Fruit fly (Drosophila melanogaster) whole organism, embryonic: ENCODE data around the gene Ubc4.
A peak's percentile ranks its signal among the peaks of the same experiment; 100 is the strongest.

ENCODE experiments used
- Atf6 ChIP-seq: fragments of 200-800 bp; sonication (Bioruptor generic); IDR thresholded peaks from 2 replicates; pipeline ENCODE4 v1.3.6; 2022; ENCODE audit warnings: missing biosample characterization, missing genetic modification characterization
- CG10654 ChIP-seq: fragments of 200-800 bp; sonication (Bioruptor generic); optimal IDR thresholded peaks from 2 replicates; lab custom pipeline; 2016; ENCODE audit warnings: missing biosample characterization, missing genetic modification characterization
- CG11085 ChIP-seq: fragments of 200-800 bp; sonication (Bioruptor generic); IDR thresholded peaks from 2 replicates; pipeline ENCODE4 v1.3.6; 2022; ENCODE audit warnings: missing biosample characterization, missing genetic modification characterization
- CG13624 ChIP-seq: fragments of 200-800 bp; sonication (Bioruptor generic); optimal IDR thresholded peaks from 2 replicates; lab custom pipeline; 2016; ENCODE audit warnings: missing biosample characterization, missing genetic modification characterization
- CG14710 ChIP-seq: fragments of 200-800 bp; sonication (Bioruptor generic); optimal IDR thresholded peaks from 3 replicates; lab custom pipeline; 2019; ENCODE audit warnings: missing biosample characterization, mild to moderate bottlenecking, missing genetic modification characterization, moderate library complexity
- CG17385 ChIP-seq: fragments of 200-800 bp; sonication (Bioruptor generic); optimal IDR thresholded peaks from 3 replicates; lab custom pipeline; 2018; ENCODE audit warnings: missing biosample characterization, mild to moderate bottlenecking, missing genetic modification characterization
- CG2202 ChIP-seq: fragments of 200-800 bp; sonication (Bioruptor generic); optimal IDR thresholded peaks from 2 replicates; lab custom pipeline; 2018; ENCODE audit warnings: missing biosample characterization, mild to moderate bottlenecking, missing genetic modification characterization
- CG30403 ChIP-seq: fragments of 200-800 bp; sonication (Bioruptor generic); optimal IDR thresholded peaks from 3 replicates; lab custom pipeline; 2016; ENCODE audit warnings: missing biosample characterization, missing genetic modification characterization
- CG34376 ChIP-seq: fragments of 200-800 bp; sonication (Bioruptor generic); optimal IDR thresholded peaks from 2 replicates; lab custom pipeline; 2018; ENCODE audit warnings: missing biosample characterization, mild to moderate bottlenecking, missing genetic modification characterization
- CG7271 ChIP-seq: fragments of 200-800 bp; sonication (Bioruptor generic); optimal IDR thresholded peaks from 2 replicates; lab custom pipeline; 2018; ENCODE audit warnings: missing biosample characterization, mild to moderate bottlenecking, missing genetic modification characterization, moderate library complexity
- CG7372 ChIP-seq: fragments of 200-800 bp; sonication (Bioruptor generic); IDR thresholded peaks from 2 replicates; pipeline ENCODE4 v1.3.6; 2022; ENCODE audit warnings: missing biosample characterization, missing genetic modification characterization
- CG7987 ChIP-seq: fragments of 200-800 bp; sonication (Bioruptor generic); optimal IDR thresholded peaks from 2 replicates; lab custom pipeline; 2018; ENCODE audit warnings: missing biosample characterization, mild to moderate bottlenecking, missing genetic modification characterization, moderate library complexity
- Dll ChIP-seq: fragments of 200-800 bp; sonication (Bioruptor generic); IDR thresholded peaks from 4 replicates; pipeline ENCODE4 v1.3.6; 2022; ENCODE audit warnings: missing biosample characterization, missing genetic modification characterization; ENCODE audit not compliant: partially characterized antibody
- MESR4 ChIP-seq: fragments of 200-800 bp; sonication (Bioruptor generic); optimal IDR thresholded peaks from 2 replicates; lab custom pipeline; 2018; ENCODE audit warnings: missing biosample characterization, mild to moderate bottlenecking, missing genetic modification characterization, moderate library complexity
- Neu2 ChIP-seq: fragments of 200-800 bp; sonication (Bioruptor generic); optimal IDR thresholded peaks from 3 replicates; lab custom pipeline; 2016; ENCODE audit warnings: missing biosample characterization, missing genetic modification characterization, borderline replicate concordance
- Oli ChIP-seq: fragments of 200-800 bp; sonication (Bioruptor generic); optimal IDR thresholded peaks from 2 replicates; lab custom pipeline; 2018; ENCODE audit warnings: missing biosample characterization, mild to moderate bottlenecking, missing genetic modification characterization, moderate library complexity
- Rx ChIP-seq: fragments of 200-800 bp; sonication (Bioruptor generic); IDR thresholded peaks from 2 replicates; pipeline ENCODE4 v1.3.6; 2022; ENCODE audit warnings: missing biosample characterization, missing genetic modification characterization
- Trl ChIP-seq, 3 experiments: fragments of >200 bp in 2 of 3; fragments of 200-800 bp in 1 of 3; sonication (Bioruptor generic) in 1 of 3; optimal IDR thresholded peaks; 2 replicates in 1 of 3; 3 replicates in 2 of 3; lab custom pipeline; 2016 to 2017; ENCODE audit warnings: missing biosample characterization in 1 of 3, missing genetic modification characterization in 1 of 3
- ato ChIP-seq: fragments of 200-800 bp; sonication (Bioruptor generic); IDR thresholded peaks from 2 replicates; pipeline ENCODE4 v1.3.6; 2022; ENCODE audit warnings: missing biosample characterization, missing genetic modification characterization; ENCODE audit not compliant: partially characterized antibody
- cas ChIP-seq: fragments of 200-800 bp; sonication (Bioruptor generic); IDR thresholded peaks from 2 replicates; pipeline ENCODE4 v1.3.6; 2022; ENCODE audit warnings: missing biosample characterization, missing genetic modification characterization
- cg ChIP-seq: fragments of 200-800 bp; sonication (Bioruptor generic); optimal IDR thresholded peaks from 3 replicates; lab custom pipeline; 2019; ENCODE audit warnings: missing biosample characterization, mild to moderate bottlenecking, missing genetic modification characterization, moderate library complexity
- chinmo ChIP-seq: fragments of 200-800 bp; sonication (Bioruptor generic); IDR thresholded peaks from 4 replicates; pipeline ENCODE4 v1.3.6; 2022; ENCODE audit warnings: missing biosample characterization, missing genetic modification characterization; ENCODE audit not compliant: partially characterized antibody
- crol ChIP-seq: fragments of 200-800 bp; sonication (Bioruptor generic); IDR thresholded peaks from 2 replicates; pipeline ENCODE4 v1.3.6; 2022; ENCODE audit warnings: missing biosample characterization, missing genetic modification characterization
- da ChIP-seq: fragments of 200-800 bp; sonication (Bioruptor generic); optimal IDR thresholded peaks from 2 replicates; lab custom pipeline; 2016; ENCODE audit warnings: missing biosample characterization, missing genetic modification characterization
- dati ChIP-seq: fragments of 200-800 bp; sonication (Bioruptor generic); IDR thresholded peaks from 2 replicates; pipeline ENCODE4 v1.3.6; 2022; ENCODE audit warnings: missing biosample characterization, missing genetic modification characterization
- fd102C ChIP-seq: fragments of 200-800 bp; sonication (Bioruptor generic); optimal IDR thresholded peaks from 2 replicates; lab custom pipeline; 2018; ENCODE audit warnings: missing biosample characterization, mild to moderate bottlenecking, missing genetic modification characterization, moderate library complexity
- gsb ChIP-seq: fragments of 200-800 bp; sonication (Bioruptor generic); IDR thresholded peaks from 2 replicates; pipeline ENCODE4 v1.3.6; 2022; ENCODE audit warnings: missing biosample characterization, missing genetic modification characterization
- kni ChIP-seq: fragments of 200-800 bp; sonication (Bioruptor generic); optimal IDR thresholded peaks from 3 replicates; lab custom pipeline; 2017; ENCODE audit warnings: mild to moderate bottlenecking, missing biosample characterization, missing genetic modification reagents, missing genetic modification characterization
- lmd ChIP-seq: fragments of 200-800 bp; sonication (Bioruptor generic); IDR thresholded peaks from 2 replicates; pipeline ENCODE4 v1.3.6; 2022; ENCODE audit warnings: missing biosample characterization, missing genetic modification characterization
- run ChIP-seq: fragments of 200-800 bp; sonication (Bioruptor generic); optimal IDR thresholded peaks from 3 replicates; lab custom pipeline; 2018; ENCODE audit warnings: missing biosample characterization, mild to moderate bottlenecking, missing genetic modification characterization
- salm ChIP-seq: fragments of 200-800 bp; sonication (Bioruptor generic); optimal IDR thresholded peaks from 2 replicates; lab custom pipeline; 2018; ENCODE audit warnings: missing biosample characterization, mild to moderate bottlenecking, missing genetic modification characterization
- sens ChIP-seq: fragments of 200-800 bp; sonication (Bioruptor generic); peaks from one replicate; lab custom pipeline; 2016; ENCODE audit warnings: missing biosample characterization, missing genetic modification characterization
- shn ChIP-seq: fragments of 200-800 bp; sonication (Bioruptor generic); optimal IDR thresholded peaks from 3 replicates; lab custom pipeline; 2016; ENCODE audit warnings: missing biosample characterization, missing genetic modification characterization
- slp2 ChIP-seq: fragments of 200-800 bp; sonication (Bioruptor generic); optimal IDR thresholded peaks from 2 replicates; lab custom pipeline; 2016; ENCODE audit warnings: missing biosample characterization, missing genetic modification characterization
- sug ChIP-seq: fragments of 200-800 bp; optimal IDR thresholded peaks from 2 replicates; lab custom pipeline; 2019; ENCODE audit warnings: missing biosample characterization, mild to moderate bottlenecking, missing genetic modification characterization, moderate library complexity
- unpg ChIP-seq: fragments of 200-800 bp; sonication (Bioruptor generic); optimal IDR thresholded peaks from 3 replicates; lab custom pipeline; 2018; ENCODE audit warnings: missing biosample characterization, mild to moderate bottlenecking, missing genetic modification characterization, moderate library complexity
- zen2 ChIP-seq: fragments of 200-800 bp; sonication (Bioruptor generic); IDR thresholded peaks from 3 replicates; pipeline ENCODE4 v1.3.6; 2022; ENCODE audit warnings: missing biosample characterization, missing genetic modification characterization; ENCODE audit not compliant: partially characterized antibody

Gene Ubc4

dm6 chr3L:9680968-9681367 lies 17.2 kb upstream of the Ubc4 start, which contains the start of gene alphaTub67C (continued):
- TF ChIP-seq slp2, result no peak

dm6 chr3L:9684871-9685270 lies 13.3 kb upstream of the Ubc4 start, which contains the start of gene CG16719:
Gene CG16719 (plus strand): TSS chr3L:9685171.
- TF ChIP-seq run (no peak), shn (GFP tag; lab: Kevin White, UChicago) (no peak), Neu2 (GFP tag; lab: Kevin White, UChicago) (no peak), zen2 (GFP tag; lab: Robert Waterston, UW) (no peak), CG7271 (tag; lab: Kevin White, UChicago) (no peak)

dm6 chr3L:9687536-9687935 lies 10.6 kb upstream of the Ubc4 start:
- TF ChIP-seq CG17385 (no peak), Oli (no peak), kni (GFP tag; lab: Kevin White, UChicago) (no peak), Dll (GFP tag; lab: Robert Waterston, UW) (no peak), salm (no peak), CG2202 (no peak), CG11085 (GFP tag; lab: Robert Waterston, UW) (no peak), sug (tag; lab: Kevin White, UChicago) (peak; percentile 29), CG14710 (tag; lab: Kevin White, UChicago) (no peak), lmd (GFP tag; lab: Robert Waterston, UW) (no peak), Rx (no peak), CG7987 (no peak), unpg (GFP tag; lab: Kevin White, UChicago) (no peak), dati (no peak), CG30403 (GFP tag; lab: Kevin White, UChicago) (no peak), CG34376 (GFP tag; lab: Kevin White, UChicago) (peak; percentile 4), da (no peak), crol (GFP tag; lab: Robert Waterston, UW) (peak; percentile 42; the same call in 1 of the 2 replicates), CG10654 (GFP tag; lab: Kevin White, UChicago) (no peak), cas (no peak), MESR4 (GFP tag; lab: Kevin White, UChicago) (no peak)

dm6 chr3L:9688674-9689073 lies 9.5 kb upstream of the Ubc4 start:
- TF ChIP-seq ato (GFP tag; lab: Robert Waterston, UW), result no peak
- no peak for TF ChIP-seq CG13624 (GFP tag; lab: Kevin White, UChicago)
- no peak for TF ChIP-seq gsb
- peak; percentile 29 for TF ChIP-seq sens

- peak; percentile 17 for TF ChIP-seq cg (GFP tag; lab: Kevin White, UChicago)
- 0 out of 2 replicates have a peak, but pooled peaks have one; percentile 37 for TF ChIP-seq Atf6
- peak; percentile 59; the same call in 1 of the 2 replicates for TF ChIP-seq CG7372 (GFP tag; lab: Robert Waterston, UW)
- TF ChIP-seq chinmo (GFP tag; lab: Robert Waterston, UW), result 0 out of 4 replicates have a peak, but pooled peaks have one; percentile 23
- TF ChIP-seq Trl (optimal IDR thresholded peaks at IDR 0.05; lab: Kevin White, UChicago), result peak in 1 of 2 experiments; percentile 5
- no peak for TF ChIP-seq Trl (GFP tag; optimal IDR thresholded peaks at IDR 0.05; lab: Kevin White, UChicago)
- TF ChIP-seq fd102C, result no peak
Observed at dm6 chr3L:9689809-9690208, 8.3 kb upstream of the Ubc4 start.
